Worm (Caenorhabditis elegans) whole organism, L3 larva: ENCODE results near the gene aat-8.

ENCODE experiments used
- ZK546.5 ChIP-seq: sonication (generic microtip); optimal IDR thresholded peaks from 2 replicates; lab custom pipeline; 2017; ENCODE audit warnings: missing biosample characterization, missing genetic modification characterization
- ceh-28 ChIP-seq: fragments of 150-350 bp; optimal IDR thresholded peaks from 2 replicates; lab custom pipeline; 2014; ENCODE audit warnings: missing biosample characterization, missing genetic modification reagents, missing genetic modification characterization
- ceh-82 ChIP-seq: fragments of 150-350 bp; optimal IDR thresholded peaks from 2 replicates; lab custom pipeline; 2014; ENCODE audit warnings: missing biosample characterization, missing genetic modification characterization
- mdl-1 ChIP-seq: fragments of 150-350 bp; optimal IDR thresholded peaks from 2 replicates; lab custom pipeline; 2014; ENCODE audit warnings: missing biosample characterization, missing genetic modification characterization
- nhr-11 ChIP-seq: fragments of 150-350 bp; optimal IDR thresholded peaks from 2 replicates; lab custom pipeline; 2014; ENCODE audit warnings: missing biosample characterization, missing genetic modification characterization
- nhr-237 ChIP-seq: fragments of 150-350 bp; optimal IDR thresholded peaks from 2 replicates; lab custom pipeline; 2014; ENCODE audit warnings: missing biosample characterization, missing genetic modification characterization
- nhr-43 ChIP-seq: sonication (generic microtip); optimal IDR thresholded peaks from 2 replicates; lab custom pipeline; 2016; ENCODE audit warnings: mild to moderate bottlenecking, missing genetic modification characterization, missing compliant biosample characterization; ENCODE audit not compliant: poor library complexity, severe bottlenecking
- nhr-76 ChIP-seq: fragments of 150-350 bp; sonication (generic microtip); optimal IDR thresholded peaks from 5 replicates; lab custom pipeline; 2014; ENCODE audit warnings: missing biosample characterization, missing genetic modification characterization
- unc-39 ChIP-seq: sonication (generic microtip); optimal IDR thresholded peaks from 4 replicates; lab custom pipeline; 2017; ENCODE audit warnings: missing biosample characterization, missing genetic modification characterization

ce11 chrIV:3814553-3815258 lies 50.1 kb downstream of the aat-8 start:
- TF ChIP-seq mdl-1 (tag; lab: Kevin White, UChicago) (no peak), ZK546.5 (tag; lab: Kevin White, UChicago) (no peak), nhr-237 (tag; lab: Kevin White, UChicago) (no peak), nhr-11 (no peak), ceh-82 (no peak), nhr-43 (tag; lab: Kevin White, UChicago) (no peak), ceh-28 (no peak), nhr-76 (no peak), unc-39 (tag; lab: Kevin White, UChicago) (no peak)
